Worm (Caenorhabditis elegans) whole organism, late embryonic: ENCODE measurements around the gene Y57G11C.1144.

Source experiments
- C08G9.2 ChIP-seq: sonication (generic microtip); optimal IDR thresholded peaks from 2 replicates; lab custom pipeline; 2016; ENCODE audit warnings: mild to moderate bottlenecking, missing genetic modification characterization, moderate library complexity, missing compliant biosample characterization
- F13H6.1 ChIP-seq: sonication (generic microtip); optimal IDR thresholded peaks from 2 replicates; lab custom pipeline; 2016; ENCODE audit warnings: missing genetic modification characterization, missing compliant biosample characterization
- K02D7.2 ChIP-seq: sonication (generic microtip); optimal IDR thresholded peaks from 2 replicates; lab custom pipeline; 2017; ENCODE audit warnings: mild to moderate bottlenecking, missing genetic modification characterization, missing compliant biosample characterization
- K09A11.1 ChIP-seq: sonication (generic microtip); optimal IDR thresholded peaks from 2 replicates; lab custom pipeline; 2017; ENCODE audit warnings: antibody characterized with exemption, mild to moderate bottlenecking, missing genetic modification characterization, missing compliant biosample characterization; ENCODE audit not compliant: insufficient read depth
- T23F11.4 ChIP-seq: fragments of 200-800 bp; sonication (Bioruptor generic); optimal IDR thresholded peaks from 2 replicates; lab custom pipeline; 2018; ENCODE audit warnings: mild to moderate bottlenecking, missing genetic modification characterization, missing compliant biosample characterization
- ama-1 ChIP-seq: fragments of 150-350 bp; optimal IDR thresholded peaks from 2 replicates; lab custom pipeline; 2014
- ceh-14 ChIP-seq: sonication (generic microtip); optimal IDR thresholded peaks from 2 replicates; lab custom pipeline; 2016; ENCODE audit warnings: missing genotype, missing genetic modification characterization, missing compliant biosample characterization
- ceh-18 ChIP-seq: sonication (generic microtip); optimal IDR thresholded peaks from 2 replicates; lab custom pipeline; 2016; ENCODE audit warnings: missing genetic modification characterization, missing compliant biosample characterization
- ceh-22 ChIP-seq: sonication (generic microtip); optimal IDR thresholded peaks from 2 replicates; lab custom pipeline; 2017; ENCODE audit warnings: missing biosample characterization, missing genetic modification characterization
- ceh-6 ChIP-seq: fragments of 200-800 bp; sonication (Bioruptor generic); optimal IDR thresholded peaks from 2 replicates; lab custom pipeline; 2018; ENCODE audit warnings: mild to moderate bottlenecking, missing genetic modification characterization, missing compliant biosample characterization
- che-1 ChIP-seq: sonication (generic microtip); optimal IDR thresholded peaks from 2 replicates; lab custom pipeline; 2016; ENCODE audit warnings: mild to moderate bottlenecking, missing genetic modification characterization, missing compliant biosample characterization
- dmd-4 ChIP-seq: sonication (generic microtip); optimal IDR thresholded peaks from 2 replicates; lab custom pipeline; 2016; ENCODE audit warnings: borderline replicate concordance, missing genetic modification characterization, missing compliant biosample characterization
- elt-2 ChIP-seq: sonication (generic microtip); optimal IDR thresholded peaks from 2 replicates; lab custom pipeline; 2016; ENCODE audit warnings: missing genetic modification reagents, missing genetic modification characterization, missing compliant biosample characterization
- elt-4 ChIP-seq: sonication (generic microtip); optimal IDR thresholded peaks from 2 replicates; lab custom pipeline; 2016; ENCODE audit warnings: missing genetic modification characterization, missing compliant biosample characterization
- ets-4 ChIP-seq: sonication (generic microtip); optimal IDR thresholded peaks from 2 replicates; lab custom pipeline; 2016; ENCODE audit warnings: missing genetic modification characterization, missing compliant biosample characterization
- eyg-1 ChIP-seq: sonication (generic microtip); optimal IDR thresholded peaks from 2 replicates; lab custom pipeline; 2016; ENCODE audit warnings: missing genotype, missing genetic modification characterization, missing compliant biosample characterization
- fkh-10 ChIP-seq: fragments of 150-350 bp; optimal IDR thresholded peaks from 2 replicates; lab custom pipeline; 2014; ENCODE audit warnings: missing biosample characterization, missing genetic modification reagents, missing genetic modification characterization
- fkh-6 ChIP-seq: sonication (generic microtip); optimal IDR thresholded peaks from 2 replicates; lab custom pipeline; 2016; ENCODE audit warnings: missing genetic modification characterization, missing compliant biosample characterization
- gmeb-2 ChIP-seq: sonication (generic microtip); optimal IDR thresholded peaks from 2 replicates; lab custom pipeline; 2016; ENCODE audit warnings: missing genetic modification characterization, inconsistent platforms, missing compliant biosample characterization
- hlh-6 ChIP-seq: sonication (generic microtip); optimal IDR thresholded peaks from 2 replicates; lab custom pipeline; 2016; ENCODE audit warnings: missing genotype, missing genetic modification characterization, missing compliant biosample characterization
- lim-6 ChIP-seq: sonication (generic microtip); optimal IDR thresholded peaks from 2 replicates; lab custom pipeline; 2016; ENCODE audit warnings: missing genetic modification characterization, missing compliant biosample characterization
- madf-2 ChIP-seq: sonication (generic microtip); optimal IDR thresholded peaks from 2 replicates; lab custom pipeline; 2017; ENCODE audit warnings: missing genetic modification characterization, missing compliant biosample characterization
- mec-3 ChIP-seq: sonication (generic microtip); optimal IDR thresholded peaks from 2 replicates; lab custom pipeline; 2016; ENCODE audit warnings: borderline replicate concordance, missing genetic modification characterization, missing compliant biosample characterization
- nfya-1 ChIP-seq: sonication (generic microtip); optimal IDR thresholded peaks from 2 replicates; lab custom pipeline; 2017; ENCODE audit warnings: missing genetic modification characterization, mild to moderate bottlenecking, missing compliant biosample characterization, antibody characterized with exemption, moderate library complexity
- nhr-11 ChIP-seq: fragments of 150-350 bp; optimal IDR thresholded peaks from 2 replicates; lab custom pipeline; 2014; ENCODE audit warnings: missing biosample characterization, missing genetic modification characterization
- pag-3 ChIP-seq: sonication (generic microtip); optimal IDR thresholded peaks from 2 replicates; lab custom pipeline; 2016; ENCODE audit warnings: missing compliant biosample characterization, missing genetic modification characterization, borderline replicate concordance
- pax-1 ChIP-seq: fragments of 150-350 bp; optimal IDR thresholded peaks from 2 replicates; lab custom pipeline; 2014; ENCODE audit warnings: missing biosample characterization, missing genetic modification characterization
- pha-2 ChIP-seq: sonication (generic microtip); optimal IDR thresholded peaks from 2 replicates; lab custom pipeline; 2017; ENCODE audit warnings: mild to moderate bottlenecking, missing genetic modification characterization, missing compliant biosample characterization
- pqm-1 ChIP-seq: sonication (generic microtip); optimal IDR thresholded peaks from 2 replicates; lab custom pipeline; 2016; ENCODE audit warnings: missing genetic modification characterization, missing compliant biosample characterization
- ref-2 ChIP-seq: sonication (generic microtip); optimal IDR thresholded peaks from 2 replicates; lab custom pipeline; 2016; ENCODE audit warnings: missing genetic modification characterization, missing compliant biosample characterization
- rnt-1 ChIP-seq: sonication (generic microtip); optimal IDR thresholded peaks from 2 replicates; lab custom pipeline; 2016; ENCODE audit warnings: missing genetic modification characterization, missing compliant biosample characterization
- sdc-2 ChIP-seq: sonication (generic microtip); optimal IDR thresholded peaks from 2 replicates; lab custom pipeline; 2016; ENCODE audit warnings: missing genotype, missing genetic modification characterization, missing compliant biosample characterization
- sox-2 ChIP-seq: fragments of 200-800 bp; sonication (Bioruptor generic); IDR thresholded peaks from 2 replicates; pipeline ENCODE4 v1.3.6; 2022; ENCODE audit warnings: missing genetic modification reagents, missing genetic modification characterization, missing compliant biosample characterization
- syd-9 ChIP-seq: sonication (generic microtip); optimal IDR thresholded peaks from 2 replicates; lab custom pipeline; 2016; ENCODE audit warnings: mild to moderate bottlenecking, missing genetic modification characterization, moderate library complexity, missing compliant biosample characterization
- tbx-2 ChIP-seq: sonication (generic microtip); optimal IDR thresholded peaks from 2 replicates; lab custom pipeline; 2016; ENCODE audit warnings: missing genetic modification characterization, missing compliant biosample characterization
- ttx-3 ChIP-seq: sonication (generic microtip); optimal IDR thresholded peaks from 2 replicates; lab custom pipeline; 2016; ENCODE audit warnings: missing genetic modification reagents, missing genetic modification characterization, missing compliant biosample characterization
- unc-42 ChIP-seq: sonication (generic microtip); optimal IDR thresholded peaks from 2 replicates; lab custom pipeline; 2016; ENCODE audit warnings: missing genotype, missing genetic modification characterization, missing compliant biosample characterization
- unc-55 ChIP-seq: sonication (generic microtip); optimal IDR thresholded peaks from 2 replicates; lab custom pipeline; 2017; ENCODE audit warnings: missing biosample characterization, missing genetic modification reagents, missing genetic modification characterization

Gene Y57G11C.1144

DNA sequence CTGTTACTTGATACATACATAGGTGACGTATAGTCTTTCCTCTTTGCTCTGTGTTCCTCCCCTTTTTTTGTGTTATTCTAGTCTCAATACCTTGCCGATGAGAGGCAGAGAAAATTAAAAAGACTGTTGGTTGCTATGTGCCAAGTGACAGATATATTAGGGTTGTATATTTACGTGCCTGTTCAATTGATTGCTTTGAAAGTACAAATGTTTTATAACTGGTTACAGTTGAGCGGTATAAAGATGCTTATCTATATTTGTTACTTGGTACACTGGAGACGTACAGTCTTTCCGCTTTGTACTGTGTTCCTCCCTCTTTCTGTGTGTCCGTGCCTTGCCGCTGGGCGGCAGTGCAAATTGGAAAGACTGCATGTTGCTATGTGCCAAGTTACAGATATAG lies 33.9 kb upstream of the Y57G11C.1144 start:
- TF ChIP-seq fkh-10 (GFP tag; lab: Kevin White, UChicago) = no peak
- no peak for TF ChIP-seq dmd-4 (tag; lab: Kevin White, UChicago)
- no peak for TF ChIP-seq unc-55 (GFP tag; lab: Kevin White, UChicago)
- TF ChIP-seq sdc-2 (tag; lab: Kevin White, UChicago) = no peak
- TF ChIP-seq nhr-11 (tag; lab: Kevin White, UChicago) = no peak
- TF ChIP-seq F13H6.1 (tag; lab: Kevin White, UChicago) = no peak
- no peak for TF ChIP-seq unc-42 (tag; lab: Kevin White, UChicago)
- no peak for TF ChIP-seq lim-6 (tag; lab: Kevin White, UChicago)

DNA sequence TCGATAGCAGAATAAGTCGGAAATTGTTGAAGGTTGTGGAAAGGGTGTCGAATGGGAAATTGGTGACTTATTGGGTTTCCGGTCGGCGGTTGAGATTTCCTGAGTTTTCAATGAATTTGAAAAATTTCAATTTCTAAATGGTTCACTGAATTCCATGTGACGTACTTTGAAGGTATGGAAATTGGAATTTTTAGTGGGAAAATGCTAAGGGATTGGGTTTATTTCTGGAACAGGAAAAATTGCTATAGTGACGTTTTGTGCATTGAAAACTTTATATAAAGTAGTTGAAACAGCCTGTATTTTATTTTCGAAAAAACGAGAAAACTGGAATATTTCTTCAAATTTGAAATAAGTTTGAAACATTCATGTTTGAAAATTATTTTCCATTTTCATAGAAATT lies 27.5 kb upstream of the Y57G11C.1144 start, which contains the start of gene pnc-2:
Gene pnc-2, minus strand, starts transcription at position 101 of the 400 bp plus-strand sequence.
- no peak for TF ChIP-seq unc-42 (tag; lab: Kevin White, UChicago)
- TF ChIP-seq nfya-1 (tag; lab: Kevin White, UChicago) = no peak
- TF ChIP-seq unc-55 (GFP tag; lab: Kevin White, UChicago) = no peak
- TF ChIP-seq che-1 (tag; lab: Kevin White, UChicago) = no peak
- no peak for TF ChIP-seq ceh-14 (tag; lab: Kevin White, UChicago)
- TF ChIP-seq gmeb-2 (tag; lab: Kevin White, UChicago) = no peak
- TF ChIP-seq ceh-18 (tag; lab: Kevin White, UChicago) = no peak
- no peak for TF ChIP-seq ceh-6 (GFP tag; lab: Kevin White, UChicago)
- TF ChIP-seq C08G9.2 (tag; lab: Kevin White, UChicago) = no peak
- TF ChIP-seq syd-9 (tag; lab: Kevin White, UChicago) = no peak
- TF ChIP-seq tbx-2 (tag; lab: Kevin White, UChicago) = no peak
- no peak for TF ChIP-seq T23F11.4 (GFP tag; lab: Kevin White, UChicago)
- TF ChIP-seq sox-2 (GFP tag; lab: Robert Waterston, UW) = no peak

- TF ChIP-seq sox-2 (GFP tag; lab: Robert Waterston, UW) (no peak), elt-2 (tag; lab: Kevin White, UChicago) (no peak), elt-4 (tag; lab: Kevin White, UChicago) (no peak), fkh-6 (no peak), hlh-6 (tag; lab: Kevin White, UChicago) (no peak), K09A11.1 (tag; lab: Kevin White, UChicago) (no peak), ets-4 (tag; lab: Kevin White, UChicago) (no peak), ama-1 (lab: Kevin White, UChicago) (no peak), unc-55 (GFP tag; lab: Kevin White, UChicago) (no peak), fkh-10 (GFP tag; lab: Kevin White, UChicago) (no peak), pag-3 (tag; lab: Kevin White, UChicago) (no peak), rnt-1 (tag; lab: Kevin White, UChicago) (no peak), mec-3 (tag; lab: Kevin White, UChicago) (no peak), F13H6.1 (tag; lab: Kevin White, UChicago) (no peak), nhr-11 (tag; lab: Kevin White, UChicago) (no peak), pax-1 (tag; lab: Kevin White, UChicago) (no peak), ceh-6 (GFP tag; lab: Kevin White, UChicago) (no peak), ref-2 (tag; lab: Kevin White, UChicago) (no peak), ceh-22 (tag; lab: Kevin White, UChicago) (no peak), K02D7.2 (no peak)
These were observed 17.8 kb upstream of the Y57G11C.1144 start, which contains the start of gene ccch-5 for ce11 chrIV:14919310-14919709. Gene ccch-5 (plus strand): TSS chrIV:14919610.

- TF ChIP-seq eyg-1 (tag; lab: Kevin White, UChicago) (no peak), ttx-3 (tag; lab: Kevin White, UChicago) (no peak), madf-2 (tag; lab: Kevin White, UChicago) (no peak), pha-2 (tag; lab: Kevin White, UChicago) (no peak), pqm-1 (tag; lab: Kevin White, UChicago) (no peak)
- TF ChIP-seq, all 69 proteins: peak for 0
These were observed 7.7 kb upstream of the Y57G11C.1144 start, which contains the start of gene Y57G11C.28 for ce11 chrIV:14929421-14929820. Gene Y57G11C.28 (plus strand): TSS chrIV:14929721.
